Worm (Caenorhabditis elegans) whole organism, L3 larva: Measurements from ENCODE around the gene tag-343.

ENCODE experiments used
- aly-2 ChIP-seq: fragments of 150-350 bp; optimal IDR thresholded peaks from 2 replicates; lab custom pipeline; 2014; ENCODE audit warnings: missing biosample characterization, missing genetic modification characterization
- ama-1 ChIP-seq: fragments of 150-350 bp; optimal IDR thresholded peaks from 2 replicates; lab custom pipeline; 2018
- fkh-10 ChIP-seq: sonication (generic microtip); optimal IDR thresholded peaks from 2 replicates; lab custom pipeline; 2017; ENCODE audit warnings: missing biosample characterization, missing genetic modification reagents, missing genetic modification characterization
- mdl-1 ChIP-seq: fragments of 150-350 bp; optimal IDR thresholded peaks from 2 replicates; lab custom pipeline; 2014; ENCODE audit warnings: missing biosample characterization, missing genetic modification characterization
- mml-1 ChIP-seq: fragments of 150-350 bp; sonication (generic microtip); optimal IDR thresholded peaks from 3 replicates; lab custom pipeline; 2014; ENCODE audit warnings: missing biosample characterization, missing genetic modification characterization
- nhr-76 ChIP-seq: fragments of 150-350 bp; sonication (generic microtip); optimal IDR thresholded peaks from 5 replicates; lab custom pipeline; 2014; ENCODE audit warnings: missing biosample characterization, missing genetic modification characterization
- snpc-4 ChIP-seq: fragments of 150-350 bp; optimal IDR thresholded peaks from 2 replicates; lab custom pipeline; 2014; ENCODE audit warnings: missing biosample characterization, missing genetic modification characterization
- tbx-2 ChIP-seq: sonication (generic microtip); optimal IDR thresholded peaks from 2 replicates; lab custom pipeline; 2016; ENCODE audit warnings: mild to moderate bottlenecking, missing genetic modification characterization, missing compliant biosample characterization
- unc-39 ChIP-seq: sonication (generic microtip); optimal IDR thresholded peaks from 4 replicates; lab custom pipeline; 2017; ENCODE audit warnings: missing biosample characterization, missing genetic modification characterization
- unc-62 ChIP-seq: fragments of 150-350 bp; sonication (generic microtip); optimal IDR thresholded peaks from 4 replicates; lab custom pipeline; 2014; ENCODE audit warnings: missing biosample characterization, missing genetic modification reagents, missing genetic modification characterization
- ztf-4 ChIP-seq: fragments of 150-350 bp; optimal IDR thresholded peaks from 2 replicates; lab custom pipeline; 2014; ENCODE audit warnings: missing biosample characterization, missing genetic modification characterization

ce11 chrX:16658309-16658708 lies 16.2 kb downstream of the tag-343 start:
- TF ChIP-seq tbx-2 (no peak), unc-39 (tag; lab: Kevin White, UChicago) (no peak), nhr-76 (tag; lab: Kevin White, UChicago) (no peak), mdl-1 (tag; lab: Kevin White, UChicago) (no peak), unc-62 (GFP tag; lab: Kevin White, UChicago) (no peak), fkh-10 (GFP tag; lab: Kevin White, UChicago) (no peak), ztf-4 (tag; lab: Kevin White, UChicago) (no peak), snpc-4 (no peak), aly-2 (no peak), ama-1 (no peak), mml-1 (tag; lab: Kevin White, UChicago) (no peak)
